Fruit fly (Drosophila melanogaster) whole organism, larva: ENCODE measurements around the gene CG17283.

ENCODE experiments used
- noc ChIP-seq: fragments of 200-800 bp; sonication (Bioruptor generic); optimal IDR thresholded peaks from 3 replicates; lab custom pipeline; 2019; ENCODE audit warnings: missing biosample characterization, mild to moderate bottlenecking, missing genetic modification characterization, moderate library complexity

Gene CG17283

dm6 chr3R:17402434-17402833 is 5.2 kb upstream of the CG17283 start, which contains the start of gene Sur-8:
TSS of gene Sur-8 (minus strand) at chr3R:17402515.
- TF ChIP-seq noc (tag; lab: Kevin White, UChicago): no peak

- no peak for TF ChIP-seq noc (tag; lab: Kevin White, UChicago)
Measured at dm6 chr3R:17403188-17403587, 4.5 kb upstream of the CG17283 start, which contains the start of gene CG34279. TSS of gene CG34279 (minus strand) at chr3R:17403288.

- no peak for TF ChIP-seq noc (tag; lab: Kevin White, UChicago)
Measured at dm6 chr3R:17403618-17404017, 4.1 kb upstream of the CG17283 start, which contains the start of gene CG34280. TSS of gene CG34280 (minus strand) at chr3R:17403718.

- peak; percentile 48 for TF ChIP-seq noc (tag; lab: Kevin White, UChicago)
Measured at dm6 chr3R:17404155-17404554, 3.5 kb upstream of the CG17283 start.

dm6 chr3R:17405009-17405408 is 2.7 kb upstream of the CG17283 start, which contains the start of gene CG42823:
TSS of gene CG42823 (minus strand) at chr3R:17405109.
- TF ChIP-seq noc (tag; lab: Kevin White, UChicago): no peak

dm6 chr3R:17406411-17406810 is 1.3 kb upstream of the CG17283 start, which contains the start of the genes CG42824 and CG42798:
TSS of gene CG42824 (minus strand) at chr3R:17406511.
TSS of gene CG42798 (plus strand) at chr3R:17406678.
- TF ChIP-seq noc (tag; lab: Kevin White, UChicago): no peak

- TF ChIP-seq noc (tag; lab: Kevin White, UChicago): no peak
Measured at dm6 chr3R:17409319-17409718, 1.6 kb downstream of the CG17283 start, which contains the start of gene CG5860. TSS of gene CG5860 (plus strand) at chr3R:17409619.

dm6 chr3R:17410808-17411207 is 3.1 kb downstream of the CG17283 start, which contains the start of gene CG5863:
TSS of gene CG5863 (plus strand) at chr3R:17411108.
- TF ChIP-seq noc (tag; lab: Kevin White, UChicago): no peak

dm6 chr3R:17412458-17413127 is 4.9 kb downstream of the CG17283 start, which contains the start of gene CG42821:
TSS of gene CG42821 (plus strand) at chr3R:17413077.
- no peak for TF ChIP-seq noc (tag; lab: Kevin White, UChicago)

- TF ChIP-seq noc (tag; lab: Kevin White, UChicago): no peak
Measured at dm6 chr3R:17413601-17414000, 5.9 kb downstream of the CG17283 start, which contains the start of gene CG42822. TSS of gene CG42822 (plus strand) at chr3R:17413901.

dm6 chr3R:17415439-17415838 is 7.8 kb downstream of the CG17283 start, which contains the start of gene CG5866:
TSS of gene CG5866 (plus strand) at chr3R:17415739.
- no peak for TF ChIP-seq noc (tag; lab: Kevin White, UChicago)

dm6 chr3R:17417167-17417566 is 9.5 kb downstream of the CG17283 start, which contains the start of gene CG33333:
TSS of gene CG33333 (plus strand) at chr3R:17417467.
- TF ChIP-seq noc (tag; lab: Kevin White, UChicago): no peak

- TF ChIP-seq noc (tag; lab: Kevin White, UChicago): no peak
Measured at dm6 chr3R:17418459-17418858, 10.8 kb downstream of the CG17283 start, which contains the start of gene CG42834. TSS of gene CG42834 (plus strand) at chr3R:17418759.

dm6 chr3R:17420338-17420737 is 12.7 kb downstream of the CG17283 start, which contains the start of gene CG42835:
TSS of gene CG42835 (plus strand) at chr3R:17420638.
- TF ChIP-seq noc (tag; lab: Kevin White, UChicago): no peak

dm6 chr3R:17422102-17422501 is 14.4 kb downstream of the CG17283 start, which contains the start of gene CG14332:
TSS of gene CG14332 (minus strand) at chr3R:17422202.
- no peak for TF ChIP-seq noc (tag; lab: Kevin White, UChicago)

- no peak for TF ChIP-seq noc (tag; lab: Kevin White, UChicago)
Measured at dm6 chr3R:17425417-17425915, 17.8 kb downstream of the CG17283 start, which contains the start of gene cysu. TSS of gene cysu (plus strand) at chr3R:17425768.
